Fruit fly (Drosophila melanogaster) whole organism: ENCODE results near the gene ArfGAP1.

Experiments used
- CG8478 ChIP-seq: fragments of >200 bp; optimal IDR thresholded peaks from 2 replicates; lab custom pipeline; 2018; ENCODE audit warnings: inconsistent platforms
- Dll ChIP-seq: fragments of >200 bp; optimal IDR thresholded peaks from 2 replicates; lab custom pipeline; 2017
- EcR ChIP-seq, 2 experiments: fragments of >200 bp; optimal IDR thresholded peaks; 2 replicates each; lab custom pipeline; 2017; ENCODE audit warnings: missing biosample characterization in 2 of 2, missing genetic modification characterization in 2 of 2, missing genetic modification reagents in 2 of 2
- pan ChIP-seq: fragments of >200 bp; optimal IDR thresholded peaks from 2 replicates; lab custom pipeline; 2017
- psq ChIP-seq: fragments of >200 bp; optimal IDR thresholded peaks from 2 replicates; lab custom pipeline; 2017
- usp ChIP-seq: fragments of >200 bp; optimal IDR thresholded peaks from 2 replicates; lab custom pipeline; 2017; ENCODE audit warnings: missing biosample characterization, missing genetic modification characterization, mixed read lengths

ArfGAP1 gene

dm6 chr3L:12417341-12417740, at the start of gene ArfGAP1:
Gene ArfGAP1 (minus strand): TSS chr3L:12417580.
- TF ChIP-seq usp (GFP tag; lab: Kevin White, UChicago) (no peak), Dll (no peak), psq (no peak), CG8478 (no peak), EcR (GFP tag; optimal IDR thresholded peaks at IDR 0.05; lab: Kevin White, UChicago) (no peak), pan (lab: Kevin White, UChicago) (no peak)

dm6 chr3L:12465229-12465628, 47.8 kb upstream of the ArfGAP1 start:
- TF ChIP-seq pan (lab: Kevin White, UChicago) (no peak), EcR (GFP tag; optimal IDR thresholded peaks at IDR 0.05; lab: Kevin White, UChicago) (no peak)

dm6 chr3L:12463580-12463979, 46.2 kb upstream of the ArfGAP1 start:
- TF ChIP-seq psq: no peak
- no peak for TF ChIP-seq pan (lab: Kevin White, UChicago)
- TF ChIP-seq usp (GFP tag; lab: Kevin White, UChicago): no peak
- no peak for TF ChIP-seq Dll
- TF ChIP-seq EcR (GFP tag; optimal IDR thresholded peaks at IDR 0.05; lab: Kevin White, UChicago): no peak

- TF ChIP-seq psq (no peak), EcR (GFP tag; optimal IDR thresholded peaks at IDR 0.05; lab: Kevin White, UChicago) (no peak)
Observed at dm6 chr3L:12461953-12462352, 44.6 kb upstream of the ArfGAP1 start.

- TF ChIP-seq Dll: no peak
Observed at dm6 chr3L:12456916-12457662, 39.7 kb upstream of the ArfGAP1 start.

dm6 chr3L:12455034-12455433, 37.7 kb upstream of the ArfGAP1 start:
- TF ChIP-seq CG8478 (no peak), Dll (no peak), pan (lab: Kevin White, UChicago) (no peak), usp (GFP tag; lab: Kevin White, UChicago) (no peak), psq (no peak), EcR (GFP tag; optimal IDR thresholded peaks at IDR 0.05; lab: Kevin White, UChicago) (no peak)

dm6 chr3L:12453529-12453928, 36.1 kb upstream of the ArfGAP1 start:
- TF ChIP-seq pan (lab: Kevin White, UChicago) (no peak), psq (no peak)

dm6 chr3L:12447501-12447900, 30.1 kb upstream of the ArfGAP1 start:
- TF ChIP-seq psq (no peak), usp (GFP tag; lab: Kevin White, UChicago) (no peak), CG8478 (no peak), EcR (GFP tag; optimal IDR thresholded peaks at IDR 0.05; lab: Kevin White, UChicago) (no peak), pan (lab: Kevin White, UChicago) (no peak), Dll (no peak)

dm6 chr3L:12447081-12447480, 29.7 kb upstream of the ArfGAP1 start:
- TF ChIP-seq usp (GFP tag; lab: Kevin White, UChicago) (no peak), CG8478 (no peak), Dll (no peak), EcR (GFP tag; optimal IDR thresholded peaks at IDR 0.05; lab: Kevin White, UChicago) (no peak), pan (lab: Kevin White, UChicago) (no peak), psq (no peak)

- TF ChIP-seq pan (lab: Kevin White, UChicago): no peak
- TF ChIP-seq CG8478: no peak
- TF ChIP-seq psq: no peak
- TF ChIP-seq Dll: no peak
- no peak for TF ChIP-seq usp (GFP tag; lab: Kevin White, UChicago)
Observed at dm6 chr3L:12444040-12444439, 26.7 kb upstream of the ArfGAP1 start.

- no peak for TF ChIP-seq psq
- TF ChIP-seq EcR (GFP tag; optimal IDR thresholded peaks at IDR 0.05; lab: Kevin White, UChicago): no peak
- TF ChIP-seq Dll: no peak
- TF ChIP-seq CG8478: no peak
- no peak for TF ChIP-seq usp (GFP tag; lab: Kevin White, UChicago)
- TF ChIP-seq pan (lab: Kevin White, UChicago): no peak
Observed at dm6 chr3L:12442593-12442992, 25.2 kb upstream of the ArfGAP1 start.

- no peak for TF ChIP-seq Dll
- no peak for TF ChIP-seq pan (lab: Kevin White, UChicago)
- TF ChIP-seq CG8478: peak; percentile 52
- no peak for TF ChIP-seq usp (GFP tag; lab: Kevin White, UChicago)
- TF ChIP-seq EcR (GFP tag; optimal IDR thresholded peaks at IDR 0.05; lab: Kevin White, UChicago): no peak
Observed at dm6 chr3L:12434432-12434831, 17.1 kb upstream of the ArfGAP1 start.

- TF ChIP-seq CG8478 (peak; percentile 81), EcR (GFP tag; optimal IDR thresholded peaks at IDR 0.05; lab: Kevin White, UChicago) (no peak), Dll (peak; percentile 13)
Observed at dm6 chr3L:12433710-12434109, 16.3 kb upstream of the ArfGAP1 start.

- TF ChIP-seq usp (GFP tag; lab: Kevin White, UChicago) (no peak), Dll (no peak)
Observed at dm6 chr3L:12432392-12433012, 15.1 kb upstream of the ArfGAP1 start, which contains the start of gene toe. Gene toe (minus strand): TSS chr3L:12432668.
